Worm (Caenorhabditis elegans): ENCODE measurements around the gene F31F4.11.

DNA sequence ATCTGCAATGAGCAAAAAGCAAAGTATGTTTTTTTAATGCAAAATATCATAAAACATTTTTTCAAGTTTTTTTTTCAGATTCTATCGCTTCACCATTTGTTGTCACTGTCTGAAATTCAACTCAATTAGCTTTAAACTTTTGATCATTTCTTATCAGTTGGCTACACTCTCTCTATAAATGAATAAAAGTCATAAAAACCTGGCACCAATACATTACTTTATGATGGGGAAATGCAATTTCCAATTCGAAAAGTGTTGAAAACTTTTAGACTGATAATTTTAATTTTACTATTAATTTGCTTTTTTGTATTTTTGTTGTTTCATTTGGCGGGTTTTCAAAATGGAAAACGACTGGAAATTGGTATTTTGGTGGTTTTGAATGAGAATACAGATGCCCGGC is 19.6 kb upstream of the F31F4.11 start, which contains the start of gene F31F4.1:
- TF ChIP-seq pes-1 (GFP tag; IDR thresholded peaks at IDR 0.05): no peak
- no peak for TF ChIP-seq ceh-13 (GFP tag; optimal IDR thresholded peaks at IDR 0.05)
- no peak for TF ChIP-seq ama-1 (optimal IDR thresholded peaks at IDR 0.05)
- no peak for TF ChIP-seq flt-1 (GFP tag; IDR thresholded peaks at IDR 0.05)
- TF ChIP-seq tra-4 (tag; optimal IDR thresholded peaks at IDR 0.05): no peak
- no peak for TF ChIP-seq aly-1 (tag; optimal IDR thresholded peaks at IDR 0.05)
- TF ChIP-seq ceh-36 (tag; optimal IDR thresholded peaks at IDR 0.05): no peak
- TF ChIP-seq scrt-1 (GFP tag; IDR thresholded peaks at IDR 0.05): no peak
- no peak for TF ChIP-seq tbx-37 (GFP tag; conservative IDR thresholded peaks at IDR 0.05)
- TF ChIP-seq ets-7 (tag; optimal IDR thresholded peaks at IDR 0.05): no peak
- no peak for TF ChIP-seq hmbx-1 (tag; optimal IDR thresholded peaks at IDR 0.05)
- no peak for TF ChIP-seq hnd-1 (tag; optimal IDR thresholded peaks at IDR 0.05)
- TF ChIP-seq F13C5.2 (tag; optimal IDR thresholded peaks at IDR 0.05): no peak
- TF ChIP-seq B0310.2 (tag; optimal IDR thresholded peaks at IDR 0.05): no peak
